Fruit fly (Drosophila melanogaster): Measurements from ENCODE around the gene Ada.
A peak's percentile ranks its signal among the peaks of the same experiment; 100 is the strongest.

The Ada gene

dm6 chr3R:9031797-9032418 lies 33.1 kb upstream of the Ada start (continued):
- TF ChIP-seq CG13624 (GFP tag; optimal IDR thresholded peaks at IDR 0.05) (peak; percentile 63), dmrt11E (tag; optimal IDR thresholded peaks at IDR 0.05) (peak; percentile 60), ERR (GFP tag; optimal IDR thresholded peaks at IDR 0.05) (peak; percentile 75), CG2120 (GFP tag; optimal IDR thresholded peaks at IDR 0.05) (peak; percentile 92), pb (GFP tag; optimal IDR thresholded peaks at IDR 0.05) (peak; percentile 76), Hsf (GFP tag; optimal IDR thresholded peaks at IDR 0.05) (peak; percentile 90), CG6254 (GFP tag; optimal IDR thresholded peaks at IDR 0.05) (peak; percentile 82), gce (GFP tag; IDR thresholded peaks at IDR 0.05) (peak; percentile 89; the same call in 2 of the 3 replicates), CG13123 (GFP tag; optimal IDR thresholded peaks at IDR 0.05) (peak; percentile 68), Kr (GFP tag; optimal IDR thresholded peaks at IDR 0.05) (peak; percentile 20), crol (GFP tag; IDR thresholded peaks at IDR 0.05) (0 out of 2 replicates have a peak, but pooled peaks have one; percentile 45), sug (tag; optimal IDR thresholded peaks at IDR 0.05) (peak; percentile 36), nerfin-2 (GFP tag; IDR thresholded peaks at IDR 0.05; ENCODE audit: partially characterized antibody) (no peak), lab (GFP tag; optimal IDR thresholded peaks at IDR 0.05) (peak; percentile 95), Sin3A (optimal IDR thresholded peaks at IDR 0.05) (no peak), CG7786 (GFP tag; optimal IDR thresholded peaks at IDR 0.05) (peak; percentile 73), CG12219 (GFP tag; optimal IDR thresholded peaks at IDR 0.05) (peak; percentile 86), TFAM (GFP tag; optimal IDR thresholded peaks at IDR 0.05) (peak; percentile 14), CG15479 (GFP tag; optimal IDR thresholded peaks at IDR 0.05) (no peak), fd102C (GFP tag; optimal IDR thresholded peaks at IDR 0.05) (no peak), tap (tag; optimal IDR thresholded peaks at IDR 0.05) (peak; percentile 88), CG7963 (GFP tag; IDR thresholded peaks at IDR 0.05; ENCODE audit: partially characterized antibody) (no peak), sqz (GFP tag; optimal IDR thresholded peaks at IDR 0.05) (peak; percentile 95), CG14441 (GFP tag; IDR thresholded peaks at IDR 0.05) (peak; percentile 91), slou (GFP tag; optimal IDR thresholded peaks at IDR 0.05) (peak; percentile 28), Awh (GFP tag; IDR thresholded peaks at IDR 0.05) (peak; percentile 94), Aef1 (GFP tag; IDR thresholded peaks at IDR 0.05) (peak; percentile 92), salm (tag; optimal IDR thresholded peaks at IDR 0.05) (peak; percentile 85), exex (tag; optimal IDR thresholded peaks at IDR 0.05) (peak; percentile 39), phol (tag; optimal IDR thresholded peaks at IDR 0.05) (peak; percentile 83), Optix (GFP tag; IDR thresholded peaks at IDR 0.05) (peak; percentile 89), ash1 (GFP tag; optimal IDR thresholded peaks at IDR 0.05) (peak; percentile 53), CG8924 (tag; optimal IDR thresholded peaks at IDR 0.05) (peak; percentile 89), CG31441 (GFP tag; IDR thresholded peaks at IDR 0.05) (peak; percentile 81), sd (tag; optimal IDR thresholded peaks at IDR 0.05) (peak; percentile 57), ap (GFP tag; IDR thresholded peaks at IDR 0.05) (peak; percentile 89), Elba2 (GFP tag; optimal IDR thresholded peaks at IDR 0.05) (no peak), yki (optimal IDR thresholded peaks at IDR 0.05) (no peak), CG12071 (GFP tag; optimal IDR thresholded peaks at IDR 0.05) (peak; percentile 86), gsb-n (tag; optimal IDR thresholded peaks at IDR 0.05) (peak; percentile 77), CG10959 (GFP tag; IDR thresholded peaks at IDR 0.05) (peak; percentile 75), Hr51 (GFP tag; optimal IDR thresholded peaks at IDR 0.05) (peak; percentile 72 to 91), NfI (GFP tag; optimal IDR thresholded peaks at IDR 0.05) (peak; percentile 91), BtbVII (GFP tag; optimal IDR thresholded peaks at IDR 0.05) (peak; percentile 85), wor (GFP tag; IDR thresholded peaks at IDR 0.05) (peak; percentile 85), CG42726 (GFP tag; IDR thresholded peaks at IDR 0.05; ENCODE audit: partially characterized antibody) (no peak), mam (GFP tag; optimal IDR thresholded peaks at IDR 0.05) (peak; percentile 87), sr (GFP tag; IDR thresholded peaks at IDR 0.05) (peak; percentile 83), CG18476 (GFP tag; optimal IDR thresholded peaks at IDR 0.05) (peak; percentile 85), gfzf (GFP tag; optimal IDR thresholded peaks at IDR 0.05) (no peak), Hr39 (optimal IDR thresholded peaks at IDR 0.05) (no peak)
